Fruit fly (Drosophila melanogaster): ENCODE measurements around the gene Pus1.

Gene Pus1

DNA sequence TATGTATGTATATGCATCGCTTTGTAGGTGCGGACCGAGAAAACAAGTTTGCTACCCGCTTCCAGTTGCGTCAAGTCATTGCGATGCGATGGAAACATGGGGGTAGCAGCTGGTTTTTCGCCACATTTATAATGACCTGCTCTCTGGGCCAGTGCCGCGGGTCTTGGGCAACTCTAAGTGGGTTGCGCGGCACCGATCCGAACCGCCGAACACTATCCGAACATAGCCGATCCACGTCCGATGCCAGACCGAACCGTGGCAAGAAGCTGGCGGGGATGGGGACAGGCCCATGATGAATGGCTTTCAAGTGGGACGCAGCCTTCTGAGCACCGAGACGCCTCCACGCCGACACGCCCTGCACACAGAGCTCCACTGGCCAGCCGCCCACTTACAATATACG, 11.6 kb upstream of the Pus1 start:
- TF ChIP-seq CTCF (optimal IDR thresholded peaks at IDR 0.05) (no peak), CG8478 (optimal IDR thresholded peaks at IDR 0.05) (no peak)

DNA sequence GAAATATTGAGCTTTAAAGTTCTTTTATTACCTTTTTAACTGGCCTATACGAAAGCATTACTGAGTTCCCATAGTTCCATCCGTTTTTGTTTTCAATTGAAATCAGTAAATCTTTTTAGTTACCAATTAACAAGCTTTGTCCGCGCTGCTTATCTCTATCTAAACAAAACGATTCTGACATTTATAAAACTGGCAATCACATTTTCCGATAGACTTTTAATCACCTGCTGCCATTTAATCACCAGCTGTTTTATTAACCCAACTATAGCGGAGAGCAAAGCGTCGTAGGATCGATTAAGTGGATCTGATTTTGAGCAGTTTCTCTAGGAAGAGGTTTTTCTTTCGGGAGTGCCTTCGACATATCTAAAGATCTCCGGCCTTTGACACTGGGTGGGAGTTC, 10.1 kb upstream of the Pus1 start:
- no peak for TF ChIP-seq CTCF (optimal IDR thresholded peaks at IDR 0.05)
- no peak for TF ChIP-seq CG8478 (optimal IDR thresholded peaks at IDR 0.05)

DNA sequence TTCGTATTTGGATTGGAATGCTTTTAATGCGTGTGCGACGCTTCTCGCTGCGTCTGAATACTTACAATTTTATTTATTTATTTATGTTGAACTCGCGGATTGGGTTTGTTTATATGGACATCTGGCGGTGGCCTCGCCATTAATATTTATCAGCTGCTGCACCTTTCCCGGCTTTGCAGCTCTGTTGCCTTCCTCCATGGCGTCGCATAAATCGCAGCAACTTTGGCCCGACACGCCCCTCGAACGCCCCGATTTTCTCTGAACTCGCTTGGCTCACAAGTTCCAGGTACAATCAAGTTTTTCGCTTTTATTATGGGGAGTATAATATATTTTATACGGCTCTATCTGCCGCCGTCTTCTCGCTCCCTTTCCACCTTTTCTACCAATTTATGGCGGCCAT, 7.6 kb upstream of the Pus1 start:
- TF ChIP-seq CTCF (optimal IDR thresholded peaks at IDR 0.05), result no peak
- TF ChIP-seq CG8478 (optimal IDR thresholded peaks at IDR 0.05), result no peak

DNA sequence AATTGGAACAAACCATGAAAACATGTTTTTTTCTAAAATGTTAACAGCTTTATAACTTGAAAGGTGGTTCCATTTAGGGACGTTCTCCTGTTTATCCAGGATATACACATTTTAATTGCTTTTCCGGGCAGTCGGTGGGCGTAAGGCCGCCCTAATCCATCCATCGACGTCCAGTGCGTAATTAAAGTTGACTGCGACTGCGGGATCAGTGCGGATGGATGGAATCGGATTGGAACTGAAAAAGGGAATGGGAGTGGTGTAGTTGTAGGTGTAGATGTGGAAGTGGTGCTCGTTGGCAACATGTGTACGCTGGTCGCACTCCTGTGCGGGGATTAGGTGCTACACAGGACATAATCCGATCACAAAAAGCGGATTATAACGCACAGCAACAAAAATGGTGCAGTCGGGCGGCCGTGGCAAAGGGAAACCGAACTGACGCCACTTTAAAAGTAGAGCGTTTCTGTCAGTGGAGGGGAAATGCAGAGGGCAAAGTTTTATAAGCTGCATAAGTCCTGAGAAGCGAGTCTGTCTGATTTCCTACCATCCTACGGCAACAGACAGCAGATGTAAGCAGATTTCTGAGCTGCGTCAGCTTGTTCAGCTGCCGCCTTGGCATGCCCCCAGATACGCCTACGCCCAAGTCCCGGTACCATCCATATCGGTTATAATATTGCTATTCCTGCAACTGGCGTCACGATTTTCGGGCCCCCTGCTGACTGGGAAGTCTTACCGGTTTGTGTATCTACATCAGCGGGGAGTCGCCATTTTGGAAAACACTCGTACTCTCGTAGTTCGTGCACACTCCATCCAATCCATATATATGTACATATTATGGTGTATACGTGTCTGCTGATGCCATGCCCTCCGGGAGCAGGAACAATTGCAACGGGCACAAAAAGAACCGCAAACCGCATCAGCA, 5.2 kb upstream of the Pus1 start:
- TF ChIP-seq CG8478 (optimal IDR thresholded peaks at IDR 0.05), result no peak
- TF ChIP-seq CTCF (optimal IDR thresholded peaks at IDR 0.05), result no peak

DNA sequence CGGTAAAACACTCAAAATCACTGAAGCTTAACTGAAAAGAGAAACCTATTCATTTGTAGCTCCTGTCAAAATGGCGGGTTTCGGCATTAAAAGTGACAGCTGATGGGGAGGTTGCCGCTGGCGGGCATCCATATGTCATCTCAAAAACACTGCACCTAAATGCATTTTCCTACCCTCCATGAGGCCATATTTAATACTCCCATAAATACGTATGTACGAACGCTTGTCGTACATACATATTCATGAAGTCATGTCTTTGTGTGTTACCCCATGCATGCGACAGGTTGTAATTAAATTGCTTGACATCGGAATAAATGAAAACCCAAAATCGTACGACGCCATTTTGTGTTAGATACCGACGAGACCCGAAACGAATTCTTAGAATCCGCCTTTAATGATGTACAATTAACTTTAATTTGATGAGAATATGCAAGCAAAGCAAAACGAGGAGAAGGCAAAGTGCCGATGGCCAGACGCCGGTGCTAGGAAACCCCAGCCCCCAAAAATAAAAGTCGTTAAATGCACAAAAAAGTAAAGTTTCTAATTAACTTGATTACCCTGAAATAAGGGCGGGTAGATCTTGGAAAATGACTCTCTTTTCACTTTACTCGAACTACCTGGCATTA, 4.0 kb upstream of the Pus1 start:
- TF ChIP-seq CG8478 (optimal IDR thresholded peaks at IDR 0.05) (no peak), CTCF (optimal IDR thresholded peaks at IDR 0.05) (no peak)

DNA sequence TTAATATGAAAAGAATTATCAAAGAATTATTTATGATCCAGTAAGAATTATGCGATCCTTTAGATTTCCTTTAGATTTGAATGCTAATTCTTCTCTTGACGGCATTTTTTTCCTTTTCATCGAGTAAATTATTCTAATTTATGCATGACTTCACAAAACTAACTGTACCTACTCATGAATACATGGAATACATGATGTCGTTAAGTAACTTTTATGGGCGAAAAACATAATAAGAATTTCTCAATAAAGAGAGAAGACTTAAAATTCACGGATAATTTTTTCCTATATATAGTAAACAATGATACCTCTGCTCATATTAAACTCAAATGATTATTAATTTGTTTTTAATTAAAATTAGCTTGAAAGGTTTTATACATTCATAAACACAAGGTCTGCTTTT, 3.4 kb upstream of the Pus1 start:
- TF ChIP-seq CG8478 (optimal IDR thresholded peaks at IDR 0.05) (no peak), CTCF (optimal IDR thresholded peaks at IDR 0.05) (no peak)

DNA sequence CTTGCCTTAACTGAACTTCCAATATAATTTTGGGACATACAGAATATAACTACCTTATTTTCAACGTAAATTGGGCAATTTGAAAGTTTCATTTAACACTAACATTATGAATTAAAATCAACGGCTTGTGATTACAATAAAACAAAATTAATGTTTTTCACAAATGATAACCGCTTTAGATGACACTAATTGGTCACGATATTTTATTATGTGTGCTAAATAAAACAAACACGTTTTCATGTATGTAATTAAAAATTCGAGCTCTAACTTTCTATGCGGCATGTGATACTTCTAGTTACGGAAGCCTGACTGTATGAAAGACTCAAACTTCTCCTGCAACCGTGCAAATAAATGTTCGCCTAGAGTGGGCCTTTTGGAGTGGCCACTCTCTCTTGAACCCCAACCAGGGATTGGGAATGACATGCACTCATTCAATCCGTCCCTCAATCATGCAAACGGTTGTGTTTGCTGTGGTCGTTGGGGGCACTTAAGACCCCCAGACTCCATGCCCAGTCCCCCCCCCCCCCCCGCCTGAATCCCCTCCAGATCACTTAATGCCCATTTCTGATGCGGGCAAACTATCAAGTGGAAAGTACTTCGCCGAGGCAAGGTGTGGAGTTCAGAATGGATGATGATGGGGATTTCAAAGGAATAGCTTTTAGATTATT, 2.8 kb upstream of the Pus1 start:
- TF ChIP-seq CTCF (optimal IDR thresholded peaks at IDR 0.05) (no peak), CG8478 (optimal IDR thresholded peaks at IDR 0.05) (no peak)

DNA sequence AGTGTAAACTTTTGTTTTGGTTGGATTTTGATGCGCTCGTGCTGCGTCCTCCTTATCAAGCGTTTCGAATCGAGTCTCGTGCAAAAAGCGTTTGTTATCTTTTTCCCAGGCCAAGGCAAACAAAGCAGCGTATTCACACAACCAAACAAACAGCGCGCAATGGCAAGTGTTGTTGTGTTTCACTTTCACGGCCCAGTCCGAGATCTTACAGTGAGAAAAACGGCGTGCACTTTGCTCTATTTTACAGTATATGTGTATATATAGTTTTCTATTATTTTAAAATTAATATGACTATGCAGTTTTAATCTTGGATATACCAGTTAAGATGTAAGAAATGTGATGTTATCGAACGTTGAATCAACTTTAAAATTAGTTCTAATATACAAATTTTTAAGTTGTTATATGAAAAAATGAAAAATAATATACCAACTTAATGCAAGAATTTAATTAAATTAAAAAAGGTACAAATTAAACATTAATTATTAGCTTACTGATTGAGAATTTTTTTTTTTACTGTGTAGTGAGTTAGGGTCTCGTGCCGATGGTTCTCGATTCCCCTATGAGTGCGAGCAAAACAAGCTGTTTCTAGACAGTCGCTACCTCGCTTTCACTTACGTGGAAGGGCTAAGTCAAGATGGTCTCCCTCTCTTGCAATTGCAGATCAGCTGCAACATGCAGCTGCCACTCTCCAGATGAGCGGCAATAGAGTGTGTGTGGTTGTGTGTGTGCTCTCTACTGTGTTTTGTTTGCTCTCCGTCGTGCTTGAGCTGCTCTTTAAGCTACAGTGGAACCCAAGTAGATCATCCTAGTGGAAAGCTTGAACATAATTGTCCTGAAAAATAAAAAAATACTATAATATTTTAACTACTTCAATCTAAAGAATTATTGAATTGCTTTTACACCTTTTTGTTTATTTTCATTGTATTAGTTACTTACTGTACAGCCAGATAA, 2.0 kb upstream of the Pus1 start:
- no peak for TF ChIP-seq CTCF (optimal IDR thresholded peaks at IDR 0.05)
- no peak for TF ChIP-seq CG8478 (optimal IDR thresholded peaks at IDR 0.05)

DNA sequence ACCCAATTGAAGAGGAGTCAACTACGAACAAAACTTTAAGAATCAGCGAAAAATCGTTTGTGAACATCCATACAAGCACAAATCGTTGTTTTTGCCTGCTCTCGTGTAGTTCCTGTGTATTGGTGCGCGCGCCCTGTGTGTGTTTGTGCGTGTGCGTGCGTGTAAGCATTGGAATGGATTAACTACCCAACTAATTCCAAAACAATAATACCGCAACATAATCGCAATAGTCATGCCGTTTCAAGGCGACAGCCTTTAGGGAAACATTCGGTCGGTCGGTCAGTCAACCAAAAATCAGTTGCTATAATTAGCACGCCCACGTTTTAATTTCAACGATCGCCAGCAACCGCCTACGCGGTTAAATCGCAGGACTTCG, 980 bp upstream of the Pus1 start:
- TF ChIP-seq CG8478 (optimal IDR thresholded peaks at IDR 0.05) (no peak), CTCF (optimal IDR thresholded peaks at IDR 0.05) (no peak)

DNA sequence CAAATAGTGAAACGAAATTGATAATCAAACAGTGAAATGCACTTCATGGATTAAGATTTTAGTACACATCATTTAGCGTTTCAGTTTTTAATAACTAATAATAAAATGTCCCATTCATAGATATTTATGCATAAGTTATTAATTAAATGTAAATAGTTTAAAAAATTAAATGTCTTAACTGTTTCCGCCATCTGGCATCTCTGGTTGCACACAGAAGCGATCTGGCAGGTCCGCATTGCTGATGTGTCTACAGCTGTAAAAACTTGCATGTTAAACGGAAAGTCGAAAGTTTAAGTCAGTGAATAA, 4.0 kb downstream of the Pus1 start, which contains the start of gene Srp72:
TSS of gene Srp72 (plus strand) at position 232 of the 306 bp plus-strand sequence.
- no peak for TF ChIP-seq CTCF (optimal IDR thresholded peaks at IDR 0.05)
- no peak for TF ChIP-seq CG8478 (optimal IDR thresholded peaks at IDR 0.05)

DNA sequence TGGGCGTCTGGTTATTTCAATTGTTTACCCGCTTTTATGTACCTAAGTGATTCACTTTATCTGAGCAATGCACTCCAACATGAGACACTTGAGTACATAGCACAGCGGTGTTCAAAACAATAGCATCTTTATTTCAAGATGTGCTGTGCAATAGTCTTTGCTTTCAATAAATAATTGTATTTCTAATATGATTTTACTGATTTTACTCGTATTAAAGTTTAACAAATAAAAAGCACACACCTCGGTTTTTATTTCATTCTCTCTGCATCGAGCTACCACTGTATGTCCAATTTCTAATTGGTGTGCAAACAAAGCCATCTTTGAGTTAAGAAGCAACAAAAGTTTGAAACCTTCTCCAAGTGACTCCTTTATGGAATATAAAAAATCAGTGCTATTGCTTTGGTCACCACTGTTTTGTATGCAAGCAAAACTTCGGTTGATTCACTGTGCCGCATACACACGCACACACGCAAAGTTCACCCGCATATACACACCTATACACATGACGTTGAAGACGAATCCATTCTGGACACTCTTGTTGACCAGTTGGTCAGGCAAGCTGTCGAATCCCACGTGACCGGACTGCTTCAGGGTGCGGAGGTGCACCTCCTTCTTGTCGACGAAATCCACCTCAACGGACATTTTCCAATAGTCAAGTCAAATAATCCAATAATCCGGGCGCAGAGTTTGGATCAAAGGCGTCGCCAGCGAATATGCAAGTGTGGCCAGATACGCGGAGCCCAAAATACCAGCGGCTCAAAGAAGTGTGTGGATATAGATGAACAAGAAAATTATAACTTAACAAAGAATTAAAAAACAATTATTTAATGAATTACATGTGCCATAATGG, 4.6 kb downstream of the Pus1 start, which contains the start of gene Septin2:
TSS of gene Septin2 (minus strand) at position 727 of the 850 bp plus-strand sequence.
- TF ChIP-seq CTCF (optimal IDR thresholded peaks at IDR 0.05) (no peak), CG8478 (optimal IDR thresholded peaks at IDR 0.05) (no peak)

DNA sequence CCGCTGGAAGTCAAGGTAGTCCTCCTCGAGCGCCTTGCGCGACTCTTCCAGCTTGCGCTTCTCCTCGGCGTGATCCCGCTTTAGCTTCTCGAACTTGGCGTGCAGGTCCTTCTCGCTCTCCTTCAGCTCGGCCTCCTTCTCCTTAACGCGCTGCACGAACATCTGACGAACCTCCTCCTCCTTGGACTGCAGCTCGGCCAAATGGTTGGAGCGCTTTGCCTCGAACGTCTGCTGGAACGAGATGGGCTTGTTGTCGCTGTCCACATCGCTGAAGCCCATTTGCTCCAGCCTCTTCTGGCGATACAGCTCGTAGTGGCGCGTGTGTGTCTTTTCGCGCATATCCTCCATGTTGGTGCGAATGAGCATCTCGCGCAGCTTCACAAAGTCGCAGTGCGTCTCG, 6.1 kb downstream of the Pus1 start:
- TF ChIP-seq CTCF (optimal IDR thresholded peaks at IDR 0.05) (no peak), CG8478 (optimal IDR thresholded peaks at IDR 0.05) (no peak)

DNA sequence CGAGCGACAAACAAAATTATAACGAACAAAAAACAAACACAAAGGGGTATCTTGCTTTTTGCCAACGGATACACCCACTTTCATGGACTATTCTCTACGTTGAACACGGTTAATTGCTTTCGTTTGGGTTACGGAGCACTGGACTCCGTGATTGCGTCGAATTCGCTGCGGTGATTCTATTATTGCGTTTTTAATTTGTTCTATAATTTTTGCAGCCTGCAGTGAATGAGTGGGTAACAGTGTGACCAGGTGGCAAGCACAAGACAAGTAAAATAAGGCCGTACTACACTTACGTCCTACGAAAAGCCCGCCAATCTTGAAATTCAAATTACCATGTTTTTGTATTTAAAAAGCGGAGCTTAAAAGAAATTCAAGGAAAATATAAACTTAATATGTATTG, 6.9 kb downstream of the Pus1 start, which contains the start of gene CG16953:
TSS of gene CG16953 (minus strand) at position 268 of the 400 bp plus-strand sequence.
- TF ChIP-seq CTCF (optimal IDR thresholded peaks at IDR 0.05), result no peak
- no peak for TF ChIP-seq CG8478 (optimal IDR thresholded peaks at IDR 0.05)

DNA sequence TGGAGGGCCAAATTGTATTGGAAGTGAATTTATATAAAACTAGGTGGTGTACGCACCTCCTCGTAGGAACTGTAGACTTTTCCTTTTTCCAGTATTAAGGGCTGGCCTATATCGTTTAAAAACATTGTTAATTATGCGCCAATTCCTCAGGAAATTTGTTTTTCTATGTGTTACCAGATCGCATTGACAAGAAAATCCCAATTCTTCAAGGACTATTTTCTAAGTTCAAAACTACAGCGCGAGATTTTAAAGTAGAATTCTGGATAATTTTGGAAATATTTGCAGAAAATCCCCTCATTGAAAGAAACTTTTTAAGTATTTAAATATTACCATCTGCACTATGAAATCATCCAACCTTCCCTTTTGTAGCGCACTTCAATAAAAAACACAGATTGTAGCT, 11.1 kb downstream of the Pus1 start, which contains the start of gene CG34008:
TSS of gene CG34008 (minus strand) at position 147 of the 400 bp plus-strand sequence.
- no peak for TF ChIP-seq CG8478 (optimal IDR thresholded peaks at IDR 0.05)
- no peak for TF ChIP-seq CTCF (optimal IDR thresholded peaks at IDR 0.05)
